Worm (Caenorhabditis elegans): ENCODE measurements around the gene H05C05.1.

DNA sequence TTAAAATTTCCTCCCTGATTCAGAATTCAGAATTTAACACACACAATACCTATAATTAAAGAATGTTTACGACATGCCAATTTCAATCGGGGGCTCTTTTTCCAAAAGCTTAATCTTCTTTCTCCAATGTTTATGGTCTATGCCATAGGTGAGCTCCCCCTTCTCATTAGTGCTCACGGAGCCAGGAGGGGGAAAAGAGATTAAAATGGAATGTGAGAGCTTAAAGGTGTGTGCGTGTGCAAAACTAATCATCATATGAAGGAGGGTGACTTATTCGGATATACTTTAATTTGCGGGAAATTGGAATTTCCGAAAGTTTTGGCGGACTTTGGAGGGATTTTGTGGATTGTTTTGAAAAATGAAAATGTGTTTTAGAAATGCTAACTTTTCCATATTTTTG is 36.1 kb downstream of the H05C05.1 start:
- TF ChIP-seq flt-1 (GFP tag; IDR thresholded peaks at IDR 0.05) (no peak), tbx-37 (GFP tag; conservative IDR thresholded peaks at IDR 0.05) (no peak), B0310.2 (tag; optimal IDR thresholded peaks at IDR 0.05) (no peak), hnd-1 (tag; optimal IDR thresholded peaks at IDR 0.05) (no peak), aly-1 (tag; optimal IDR thresholded peaks at IDR 0.05) (no peak)
